Fruit fly (Drosophila melanogaster) whole organism, embryonic: Measurements from ENCODE around the gene EMC3.
A peak's percentile ranks its signal among the peaks of the same experiment; 100 is the strongest.

ENCODE experiments used
- BEAF-32 ChIP-seq: fragments of 200-800 bp; sonication (Bioruptor generic); optimal IDR thresholded peaks from 3 replicates; lab custom pipeline; 2017; ENCODE audit warnings: missing biosample characterization, missing genetic modification characterization, mild to moderate bottlenecking, moderate library complexity, missing genetic modification reagents
- Bgb ChIP-seq: fragments of 200-800 bp; sonication (Bioruptor generic); IDR thresholded peaks from 2 replicates; pipeline ENCODE4 v1.3.6; 2022; ENCODE audit warnings: missing biosample characterization, missing genetic modification characterization; ENCODE audit not compliant: partially characterized antibody
- CG10959 ChIP-seq: fragments of 200-800 bp; sonication (Bioruptor generic); IDR thresholded peaks from 2 replicates; pipeline ENCODE4 v1.3.6; 2022; ENCODE audit warnings: missing biosample characterization, missing genetic modification characterization
- CG11085 ChIP-seq: fragments of 200-800 bp; sonication (Bioruptor generic); IDR thresholded peaks from 2 replicates; pipeline ENCODE4 v1.3.6; 2022; ENCODE audit warnings: missing biosample characterization, missing genetic modification characterization
- CG11093 ChIP-seq: fragments of 200-800 bp; sonication (Bioruptor generic); IDR thresholded peaks from 3 replicates; pipeline ENCODE4 v1.3.6; 2022; ENCODE audit warnings: missing biosample characterization, missing genetic modification characterization
- CG11696 ChIP-seq: fragments of 200-800 bp; sonication (Bioruptor generic); IDR thresholded peaks from 2 replicates; pipeline ENCODE4 v1.3.6; 2022; ENCODE audit warnings: missing biosample characterization, missing genetic modification characterization
- CG12071 ChIP-seq: fragments of 200-800 bp; sonication (Bioruptor generic); optimal IDR thresholded peaks from 3 replicates; lab custom pipeline; 2018; ENCODE audit warnings: missing biosample characterization, mild to moderate bottlenecking, missing genetic modification characterization
- CG12155 ChIP-seq: fragments of 200-800 bp; sonication (Bioruptor generic); optimal IDR thresholded peaks from 3 replicates; lab custom pipeline; 2016; ENCODE audit warnings: missing biosample characterization, missing genetic modification characterization
- CG12299 ChIP-seq: fragments of 200-800 bp; sonication (Bioruptor generic); optimal IDR thresholded peaks from 2 replicates; lab custom pipeline; 2018; ENCODE audit warnings: missing biosample characterization, mild to moderate bottlenecking, missing genetic modification characterization
- CG13123 ChIP-seq: fragments of 200-800 bp; sonication (Bioruptor generic); optimal IDR thresholded peaks from 2 replicates; lab custom pipeline; 2016; ENCODE audit warnings: missing biosample characterization, missing genetic modification characterization
- CG13624 ChIP-seq: fragments of 200-800 bp; sonication (Bioruptor generic); optimal IDR thresholded peaks from 2 replicates; lab custom pipeline; 2016; ENCODE audit warnings: missing biosample characterization, missing genetic modification characterization
- CG16813 ChIP-seq: fragments of 200-800 bp; sonication (Bioruptor generic); IDR thresholded peaks from 3 replicates; pipeline ENCODE4 v1.3.6; 2022; ENCODE audit warnings: missing biosample characterization, missing genetic modification characterization; ENCODE audit not compliant: partially characterized antibody
- CG17612 ChIP-seq: fragments of 200-800 bp; sonication (Bioruptor generic); IDR thresholded peaks from 2 replicates; pipeline ENCODE4 v1.3.6; 2022; ENCODE audit warnings: missing biosample characterization, missing genetic modification characterization
- CG18262 ChIP-seq: fragments of 200-800 bp; optimal IDR thresholded peaks from 3 replicates; lab custom pipeline; 2019; ENCODE audit warnings: missing biosample characterization, mild to moderate bottlenecking, missing genetic modification characterization, moderate library complexity
- CG18619 ChIP-seq: fragments of 200-800 bp; sonication (Bioruptor generic); optimal IDR thresholded peaks from 3 replicates; lab custom pipeline; 2017; ENCODE audit warnings: missing biosample characterization, mild to moderate bottlenecking, missing genetic modification characterization
- CG32767 ChIP-seq: fragments of 200-800 bp; sonication (Bioruptor generic); IDR thresholded peaks from 2 replicates; pipeline ENCODE4 v1.3.6; 2022; ENCODE audit warnings: missing biosample characterization, missing genetic modification characterization
- CG3847 ChIP-seq: fragments of 200-800 bp; sonication (Bioruptor generic); IDR thresholded peaks from 2 replicates; pipeline ENCODE4 v1.3.6; 2022; ENCODE audit warnings: missing biosample characterization, missing genetic modification characterization
- CG4282 ChIP-seq: fragments of 200-800 bp; sonication (Bioruptor generic); optimal IDR thresholded peaks from 2 replicates; lab custom pipeline; 2016; ENCODE audit warnings: missing biosample characterization, missing genetic modification characterization
- CG4820 ChIP-seq: fragments of 200-800 bp; sonication (Bioruptor generic); optimal IDR thresholded peaks from 3 replicates; lab custom pipeline; 2016; ENCODE audit warnings: missing biosample characterization, missing genetic modification characterization
- CG5245 ChIP-seq: fragments of 200-800 bp; sonication (Bioruptor generic); optimal IDR thresholded peaks from 3 replicates; lab custom pipeline; 2016; ENCODE audit warnings: missing biosample characterization, missing genetic modification characterization
- CG7745 ChIP-seq: fragments of 200-800 bp; sonication (Bioruptor generic); optimal IDR thresholded peaks from 2 replicates; lab custom pipeline; 2018; ENCODE audit warnings: missing biosample characterization, mild to moderate bottlenecking, missing genetic modification characterization, moderate library complexity
- CG7963 ChIP-seq: fragments of 200-800 bp; sonication (Bioruptor generic); IDR thresholded peaks from 3 replicates; pipeline ENCODE4 v1.3.6; 2022; ENCODE audit warnings: missing biosample characterization, missing genetic modification characterization; ENCODE audit not compliant: partially characterized antibody
- CG8290 ChIP-seq, 3 experiments: fragments of 200-800 bp; sonication (Bioruptor generic); optimal IDR thresholded peaks; 2 replicates each; lab custom pipeline; 2016 to 2019; ENCODE audit warnings: missing biosample characterization in 3 of 3, missing genetic modification characterization in 3 of 3, mild to moderate bottlenecking in 2 of 3, moderate library complexity in 1 of 3
- CG8359 ChIP-seq: fragments of 200-800 bp; sonication (Bioruptor generic); optimal IDR thresholded peaks from 2 replicates; lab custom pipeline; 2017; ENCODE audit warnings: missing biosample characterization, mild to moderate bottlenecking, missing genetic modification characterization, borderline replicate concordance
- CG9727 ChIP-seq: fragments of 200-800 bp; sonication (Bioruptor generic); optimal IDR thresholded peaks from 3 replicates; lab custom pipeline; 2017; ENCODE audit warnings: missing biosample characterization, mild to moderate bottlenecking, missing genetic modification characterization
- CG9817 ChIP-seq: fragments of 200-800 bp; sonication (Bioruptor generic); optimal IDR thresholded peaks from 2 replicates; lab custom pipeline; 2018; ENCODE audit warnings: missing biosample characterization, mild to moderate bottlenecking, missing genetic modification characterization, moderate library complexity
- CrebB ChIP-seq: fragments of 200-800 bp; sonication (Bioruptor generic); optimal IDR thresholded peaks from 3 replicates; lab custom pipeline; 2018; ENCODE audit warnings: missing biosample characterization, mild to moderate bottlenecking, missing genetic modification characterization
- D ChIP-seq, 2 experiments: fragments of 200-800 bp in 1 of 2; fragments of >200 bp in 1 of 2; sonication (Bioruptor generic) in 1 of 2; optimal IDR thresholded peaks; 2 replicates in 1 of 2; 3 replicates in 1 of 2; lab custom pipeline; 2017; ENCODE audit warnings: mild to moderate bottlenecking in 1 of 2, missing biosample characterization in 1 of 2, missing genetic modification characterization in 1 of 2, missing genetic modification reagents in 1 of 2
- Dek ChIP-seq: fragments of 200-800 bp; sonication (Bioruptor generic); optimal IDR thresholded peaks from 3 replicates; lab custom pipeline; 2019; ENCODE audit warnings: missing biosample characterization, mild to moderate bottlenecking, missing genetic modification characterization, moderate library complexity
- Hey ChIP-seq: fragments of 200-800 bp; sonication (Bioruptor generic); optimal IDR thresholded peaks from 3 replicates; lab custom pipeline; 2018; ENCODE audit warnings: missing biosample characterization, mild to moderate bottlenecking, missing genetic modification characterization
- HmgZ ChIP-seq: fragments of 200-800 bp; sonication (Bioruptor generic); optimal IDR thresholded peaks from 2 replicates; lab custom pipeline; 2018; ENCODE audit warnings: missing biosample characterization, mild to moderate bottlenecking, missing genetic modification characterization
- Max ChIP-seq: fragments of 200-800 bp; sonication (Bioruptor generic); optimal IDR thresholded peaks from 2 replicates; lab custom pipeline; 2016; ENCODE audit warnings: missing biosample characterization, mild to moderate bottlenecking, missing genetic modification characterization
- Myb ChIP-seq: fragments of 200-800 bp; sonication (Bioruptor generic); optimal IDR thresholded peaks from 2 replicates; lab custom pipeline; 2016; ENCODE audit warnings: missing biosample characterization, missing genetic modification characterization
- Ravus ChIP-seq: fragments of 200-800 bp; sonication (Bioruptor generic); IDR thresholded peaks from 2 replicates; pipeline ENCODE4 v1.3.6; 2022; ENCODE audit warnings: missing biosample characterization, missing genetic modification characterization
- TFAM ChIP-seq: fragments of 200-800 bp; sonication (Bioruptor generic); optimal IDR thresholded peaks from 2 replicates; lab custom pipeline; 2017; ENCODE audit warnings: missing biosample characterization, missing genetic modification characterization, inconsistent platforms
- ara ChIP-seq: fragments of 200-800 bp; sonication (Bioruptor generic); IDR thresholded peaks from 2 replicates; pipeline ENCODE4 v1.3.6; 2022; ENCODE audit warnings: missing biosample characterization, missing genetic modification characterization
- az2 ChIP-seq: fragments of 200-800 bp; sonication (Bioruptor generic); optimal IDR thresholded peaks from 3 replicates; lab custom pipeline; 2016; ENCODE audit warnings: missing biosample characterization, missing genetic modification characterization
- btn ChIP-seq: fragments of 200-800 bp; sonication (Bioruptor generic); optimal IDR thresholded peaks from 2 replicates; lab custom pipeline; 2016; ENCODE audit warnings: missing biosample characterization, missing genetic modification characterization
- croc ChIP-seq: fragments of 200-800 bp; sonication (Bioruptor generic); conservative IDR thresholded peaks from 3 replicates; pipeline ENCODE4 v1.3.6; 2022; ENCODE audit warnings: missing biosample characterization, missing genetic modification characterization
- nmo ChIP-seq: fragments of 200-800 bp; sonication (Bioruptor generic); optimal IDR thresholded peaks from 2 replicates; lab custom pipeline; 2018; ENCODE audit warnings: missing biosample characterization, mild to moderate bottlenecking, missing genetic modification characterization, moderate library complexity
- pfk ChIP-seq: fragments of 200-800 bp; sonication (Bioruptor generic); optimal IDR thresholded peaks from 2 replicates; lab custom pipeline; 2018; ENCODE audit warnings: missing biosample characterization, mild to moderate bottlenecking, missing genetic modification characterization, moderate library complexity
- ssp ChIP-seq: fragments of 200-800 bp; sonication (Bioruptor generic); IDR thresholded peaks from 2 replicates; pipeline ENCODE4 v1.3.6; 2022; ENCODE audit warnings: missing biosample characterization, missing genetic modification characterization
- tna ChIP-seq: fragments of 200-800 bp; sonication (Bioruptor generic); IDR thresholded peaks from 2 replicates; pipeline ENCODE4 v1.3.6; 2022; ENCODE audit warnings: missing biosample characterization, missing genetic modification characterization; ENCODE audit not compliant: partially characterized antibody
- tx ChIP-seq: fragments of 200-800 bp; sonication (Bioruptor generic); optimal IDR thresholded peaks from 2 replicates; lab custom pipeline; 2016; ENCODE audit warnings: missing biosample characterization, missing genetic modification characterization
- z ChIP-seq: fragments of 200-800 bp; sonication (Bioruptor generic); IDR thresholded peaks from 3 replicates; pipeline ENCODE4 v1.3.6; 2022; ENCODE audit warnings: missing biosample characterization, missing genetic modification characterization

The EMC3 gene

dm6 chr2L:10767597-10768188 lies 35.5 kb upstream of the EMC3 start, which contains the start of gene Ubc2 (continued):
- TF ChIP-seq CG18619 (GFP tag; lab: Kevin White, UChicago) (no peak), pfk (GFP tag; lab: Kevin White, UChicago) (no peak), Dek (tag; lab: Kevin White, UChicago) (no peak), CG11085 (GFP tag; lab: Robert Waterston, UW) (no peak), Max (GFP tag; lab: Kevin White, UChicago) (peak; percentile 4), CG4282 (GFP tag; lab: Kevin White, UChicago) (no peak), Hey (tag; lab: Kevin White, UChicago) (no peak), CG4820 (GFP tag; lab: Kevin White, UChicago) (no peak), az2 (GFP tag; lab: Kevin White, UChicago) (no peak), ara (no peak), croc (GFP tag; lab: Robert Waterston, UW) (no peak), CG8359 (GFP tag; lab: Kevin White, UChicago) (no peak), CG5245 (GFP tag; lab: Kevin White, UChicago) (no peak), CG11696 (no peak), D (optimal IDR thresholded peaks at IDR 0.05; lab: Kevin White, UChicago) (no peak), D (GFP tag; optimal IDR thresholded peaks at IDR 0.05; lab: Kevin White, UChicago) (no peak), Ravus (GFP tag; lab: Robert Waterston, UW) (no peak), CG32767 (GFP tag; lab: Robert Waterston, UW) (no peak), CG12155 (GFP tag; lab: Kevin White, UChicago) (peak; percentile 15), Bgb (GFP tag; lab: Robert Waterston, UW) (peak; percentile 89), CG8290 (GFP tag; optimal IDR thresholded peaks at IDR 0.05; lab: Kevin White, UChicago) (peak; percentile 17), CG8290 (tag; optimal IDR thresholded peaks at IDR 0.05; lab: Kevin White, UChicago) (no peak), tx (no peak), CG12299 (tag; lab: Kevin White, UChicago) (no peak), CG10959 (GFP tag; lab: Robert Waterston, UW) (no peak), CG16813 (GFP tag; lab: Robert Waterston, UW) (peak; percentile 83), CG13123 (no peak), CG7745 (tag; lab: Kevin White, UChicago) (no peak), ssp (GFP tag; lab: Robert Waterston, UW) (no peak), CG11093 (no peak), BEAF-32 (GFP tag; lab: Kevin White, UChicago) (peak; percentile 84), Myb (GFP tag; lab: Kevin White, UChicago) (peak; percentile 87), CrebB (tag; lab: Kevin White, UChicago) (no peak), CG13624 (GFP tag; lab: Kevin White, UChicago) (peak; percentile 47), btn (GFP tag; lab: Kevin White, UChicago) (no peak), CG18262 (no peak), TFAM (GFP tag; lab: Kevin White, UChicago) (no peak), CG17612 (no peak), CG12071 (GFP tag; lab: Kevin White, UChicago) (no peak), CG9817 (tag; lab: Kevin White, UChicago) (no peak), tna (GFP tag; lab: Robert Waterston, UW) (peak; percentile 75), CG9727 (GFP tag; lab: Kevin White, UChicago) (no peak), CG3847 (peak; percentile 40), CG7963 (peak; percentile 60; the same call in 2 of the 3 replicates), z (GFP tag; lab: Robert Waterston, UW) (no peak), HmgZ (tag; lab: Kevin White, UChicago) (peak; percentile 38), nmo (GFP tag; lab: Kevin White, UChicago) (peak; percentile 52)
